Worm (Caenorhabditis elegans) whole organism, young adult: Measurements from ENCODE around the gene C25G6.4.
A peak's percentile ranks its signal among the peaks of the same experiment; 100 is the strongest.

Experiments
- B0261.1 ChIP-seq: sonication (generic microtip); optimal IDR thresholded peaks from 2 replicates; lab custom pipeline; 2016; ENCODE audit warnings: mild to moderate bottlenecking, missing genetic modification characterization, moderate library complexity, missing compliant biosample characterization
- D2030.7 ChIP-seq: fragments of 200-800 bp; sonication (Bioruptor generic); IDR thresholded peaks from 2 replicates; pipeline ENCODE4 v1.3.6; 2022; ENCODE audit warnings: missing genetic modification reagents, missing genetic modification characterization, missing compliant biosample characterization
- F22D6.2 ChIP-seq: sonication (generic microtip); optimal IDR thresholded peaks from 2 replicates; lab custom pipeline; 2016; ENCODE audit warnings: mild to moderate bottlenecking, missing genetic modification characterization, missing compliant biosample characterization
- F52B5.7 ChIP-seq: sonication (generic microtip); optimal IDR thresholded peaks from 2 replicates; lab custom pipeline; 2016; ENCODE audit warnings: mild to moderate bottlenecking, missing genetic modification characterization, missing compliant biosample characterization
- Y53G8AR.9 ChIP-seq: fragments of 200-800 bp; sonication (Bioruptor generic); conservative IDR thresholded peaks from 2 replicates; pipeline ENCODE4 v1.3.6; 2022; ENCODE audit warnings: missing genetic modification reagents, missing genetic modification characterization, missing compliant biosample characterization
- Y79H2A.3 ChIP-seq: fragments of 200-800 bp; sonication (Bioruptor generic); conservative IDR thresholded peaks from 2 replicates; pipeline ENCODE4 v1.3.6; 2022; ENCODE audit warnings: missing genetic modification reagents, missing genetic modification characterization, missing compliant biosample characterization
- ZK185.1 ChIP-seq: sonication (generic microtip); optimal IDR thresholded peaks from 2 replicates; lab custom pipeline; 2016; ENCODE audit warnings: mild to moderate bottlenecking, missing genetic modification characterization, missing compliant biosample characterization; ENCODE audit not compliant: poor library complexity, severe bottlenecking
- akir-1 ChIP-seq: fragments of 200-800 bp; sonication (Bioruptor generic); optimal IDR thresholded peaks from 2 replicates; lab custom pipeline; 2018; ENCODE audit warnings: mild to moderate bottlenecking, missing genetic modification characterization, moderate library complexity, missing compliant biosample characterization
- dox-1 ChIP-seq: fragments of 200-800 bp; sonication (Bioruptor generic); IDR thresholded peaks from 2 replicates; pipeline ENCODE4 v1.3.6; 2022; ENCODE audit warnings: missing genetic modification reagents, missing genetic modification characterization, missing compliant biosample characterization
- egrh-3 ChIP-seq: fragments of 200-800 bp; sonication (Bioruptor generic); IDR thresholded peaks from 2 replicates; pipeline ENCODE4 v1.3.6; 2022; ENCODE audit warnings: missing genetic modification reagents, missing genetic modification characterization, missing compliant biosample characterization
- madf-3 ChIP-seq: fragments of 200-800 bp; sonication (Bioruptor generic); IDR thresholded peaks from 2 replicates; pipeline ENCODE4 v1.3.6; 2022; ENCODE audit warnings: missing genetic modification reagents, missing genetic modification characterization, missing compliant biosample characterization
- mes-4 ChIP-seq: sonication (generic microtip); optimal IDR thresholded peaks from 2 replicates; lab custom pipeline; 2016; ENCODE audit warnings: missing genotype, missing genetic modification characterization, missing compliant biosample characterization
- nfya-2 ChIP-seq: fragments of 200-800 bp; sonication (Bioruptor generic); IDR thresholded peaks from 2 replicates; pipeline ENCODE4 v1.3.6; 2022; ENCODE audit warnings: missing genetic modification reagents, missing genetic modification characterization, missing compliant biosample characterization
- nhr-120 ChIP-seq: fragments of 200-800 bp; sonication (Bioruptor generic); IDR thresholded peaks from 2 replicates; pipeline ENCODE4 v1.3.6; 2022; ENCODE audit warnings: missing genetic modification characterization, missing compliant biosample characterization
- nhr-27 ChIP-seq: fragments of 200-800 bp; sonication (Bioruptor generic); optimal IDR thresholded peaks from 2 replicates; lab custom pipeline; 2018; ENCODE audit warnings: mild to moderate bottlenecking, missing genetic modification characterization, moderate library complexity, missing compliant biosample characterization
- sea-2 ChIP-seq: fragments of 200-800 bp; sonication (Bioruptor generic); IDR thresholded peaks from 2 replicates; pipeline ENCODE4 v1.3.6; 2022; ENCODE audit warnings: missing genetic modification characterization, missing compliant biosample characterization
- snpc-1.3 ChIP-seq: sonication (generic microtip); optimal IDR thresholded peaks from 2 replicates; lab custom pipeline; 2017; ENCODE audit warnings: missing genetic modification characterization, mild to moderate bottlenecking, missing compliant biosample characterization, antibody characterized with exemption, moderate library complexity, missing genotype, missing genetic modification reagents; ENCODE audit not compliant: insufficient read depth
- unc-62 ChIP-seq: fragments of 150-350 bp; optimal IDR thresholded peaks from 2 replicates; lab custom pipeline; 2014; ENCODE audit warnings: missing biosample characterization, missing genetic modification reagents, missing genetic modification characterization
- zfh-2 ChIP-seq: fragments of 200-800 bp; sonication (Bioruptor generic); conservative IDR thresholded peaks from 2 replicates; pipeline ENCODE4 v1.3.6; 2022; ENCODE audit warnings: missing genetic modification reagents, missing genetic modification characterization, missing compliant biosample characterization
- ztf-22 ChIP-seq: fragments of 200-800 bp; sonication (Bioruptor generic); optimal IDR thresholded peaks from 2 replicates; lab custom pipeline; 2018; ENCODE audit warnings: mild to moderate bottlenecking, missing genetic modification characterization, moderate library complexity, missing compliant biosample characterization

Gene C25G6.4

DNA sequence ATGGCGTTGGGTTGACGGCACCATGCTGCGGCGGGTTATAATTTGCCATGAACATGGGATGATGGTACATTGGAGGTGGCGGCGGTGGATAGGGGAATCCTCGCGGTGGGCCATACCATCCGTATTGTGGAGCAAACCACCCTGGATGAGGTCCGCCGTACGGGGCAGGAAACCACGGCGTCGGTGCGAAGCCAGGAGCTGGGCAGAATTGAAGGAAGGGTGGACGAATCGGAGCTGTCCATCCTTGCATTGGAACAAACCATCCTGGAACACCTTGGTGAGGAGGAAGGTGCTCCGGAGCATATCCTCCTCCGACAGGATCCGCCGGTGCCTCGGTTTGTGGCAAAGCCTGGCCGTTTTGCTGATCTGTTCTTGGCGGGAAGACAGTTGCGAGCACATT, 47.0 kb downstream of the C25G6.4 start:
- TF ChIP-seq snpc-1.3 (tag; lab: Kevin White, UChicago) (no peak), akir-1 (GFP tag; lab: Kevin White, UChicago) (no peak), nfya-2 (GFP tag; lab: Robert Waterston, UW) (no peak), mes-4 (tag; lab: Kevin White, UChicago) (no peak), D2030.7 (GFP tag; lab: Robert Waterston, UW) (no peak), dox-1 (GFP tag; lab: Robert Waterston, UW) (0 out of 2 replicates have a peak, but pooled peaks have one; percentile 12), unc-62 (GFP tag; lab: Kevin White, UChicago) (no peak), sea-2 (0 out of 2 replicates have a peak, but pooled peaks have one; percentile 44), egrh-3 (GFP tag; lab: Robert Waterston, UW) (0 out of 2 replicates have a peak, but pooled peaks have one; percentile 48), ZK185.1 (tag; lab: Kevin White, UChicago) (no peak), nhr-120 (GFP tag; lab: Robert Waterston, UW) (no peak), ztf-22 (GFP tag; lab: Kevin White, UChicago) (no peak), Y79H2A.3 (GFP tag; lab: Robert Waterston, UW) (no peak), B0261.1 (tag; lab: Kevin White, UChicago) (no peak), F52B5.7 (tag; lab: Kevin White, UChicago) (no peak), nhr-27 (tag; lab: Kevin White, UChicago) (no peak), Y53G8AR.9 (GFP tag; lab: Robert Waterston, UW) (no peak), zfh-2 (peak; percentile 86), madf-3 (GFP tag; lab: Robert Waterston, UW) (no peak), F22D6.2 (tag; lab: Kevin White, UChicago) (no peak)
